Worm (Caenorhabditis elegans): ENCODE data around the gene mrps-28.

Gene mrps-28

DNA sequence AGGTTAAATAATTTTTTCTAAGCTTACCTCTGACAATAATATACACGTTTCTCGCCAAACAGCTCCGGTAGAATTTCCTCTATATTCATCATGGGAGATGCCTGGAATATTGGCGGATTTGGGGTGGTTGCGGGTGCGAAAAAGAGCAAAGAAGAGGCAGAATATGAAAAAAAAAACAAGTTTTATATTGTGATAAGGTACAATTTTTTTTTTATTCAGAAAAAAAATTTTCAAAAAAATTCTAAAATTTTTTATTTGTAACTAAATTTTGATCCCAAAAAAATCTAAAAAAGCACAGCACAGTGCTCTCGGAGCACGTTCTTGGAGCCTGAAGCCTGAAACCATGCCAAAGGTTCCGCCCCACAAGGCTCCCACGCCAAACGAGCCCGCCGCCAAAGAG lies 11.1 kb downstream of the mrps-28 start, which contains the start of gene dmd-3:
Gene dmd-3 (minus strand): TSS at position 101 of the 400 bp plus-strand sequence.
- TF ChIP-seq aly-2 (tag; optimal IDR thresholded peaks at IDR 0.05) (no peak), nhr-10 (tag; optimal IDR thresholded peaks at IDR 0.05) (no peak), unc-55 (GFP tag; optimal IDR thresholded peaks at IDR 0.05) (no peak), nhr-11 (tag; optimal IDR thresholded peaks at IDR 0.05) (no peak), nhr-77 (tag; optimal IDR thresholded peaks at IDR 0.05) (no peak), ceh-82 (tag; optimal IDR thresholded peaks at IDR 0.05) (no peak), dmd-4 (tag; optimal IDR thresholded peaks at IDR 0.05) (no peak), nhr-6 (tag; optimal IDR thresholded peaks at IDR 0.05) (no peak)

ce11 chrV:19664574-19664973 lies 20.5 kb downstream of the mrps-28 start:
- TF ChIP-seq elt-3 (tag; optimal IDR thresholded peaks at IDR 0.05): no peak
- no peak for TF ChIP-seq blmp-1 (tag; optimal IDR thresholded peaks at IDR 0.05; ENCODE audit: insufficient read depth)
- no peak for TF ChIP-seq ama-1 (optimal IDR thresholded peaks at IDR 0.05)
- TF ChIP-seq nhr-6 (tag; optimal IDR thresholded peaks at IDR 0.05): no peak
- no peak for TF ChIP-seq Y55F3AM.14 (GFP tag; optimal IDR thresholded peaks at IDR 0.05)
- TF ChIP-seq lin-39 (tag; optimal IDR thresholded peaks at IDR 0.05): no peak
- TF ChIP-seq lin-11 (tag; optimal IDR thresholded peaks at IDR 0.05): no peak
- no peak for TF ChIP-seq unc-62 (GFP tag; optimal IDR thresholded peaks at IDR 0.05)
- TF ChIP-seq ztf-4 (tag; optimal IDR thresholded peaks at IDR 0.05): no peak
- TF ChIP-seq peb-1 (tag; optimal IDR thresholded peaks at IDR 0.05): no peak
- no peak for TF ChIP-seq nhr-77 (tag; optimal IDR thresholded peaks at IDR 0.05)
- TF ChIP-seq lsy-2 (tag; optimal IDR thresholded peaks at IDR 0.05): no peak
- TF ChIP-seq ceh-82 (tag; optimal IDR thresholded peaks at IDR 0.05): no peak

DNA sequence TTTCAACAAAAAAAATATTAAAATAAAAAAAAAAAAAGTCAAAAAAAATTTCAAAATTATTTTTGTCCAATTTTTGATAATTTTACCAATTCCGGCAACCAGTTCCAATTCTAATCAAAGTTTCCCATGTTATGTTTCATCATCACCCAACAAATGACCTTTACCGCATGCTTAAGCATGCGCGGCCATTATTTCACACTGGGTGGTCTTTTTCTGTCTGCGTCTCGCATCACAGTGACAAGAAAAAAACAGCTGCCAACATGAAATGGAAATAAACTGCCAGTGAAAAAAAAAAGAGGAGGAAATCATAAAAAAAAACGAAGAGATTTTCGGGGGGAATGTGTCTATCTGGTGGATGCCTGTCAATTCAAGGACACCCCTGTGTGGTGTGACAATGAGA lies 22.3 kb downstream of the mrps-28 start:
- TF ChIP-seq blmp-1 (tag; optimal IDR thresholded peaks at IDR 0.05; ENCODE audit: insufficient read depth) (no peak), unc-62 (GFP tag; optimal IDR thresholded peaks at IDR 0.05) (no peak), unc-39 (tag; optimal IDR thresholded peaks at IDR 0.05) (no peak), nhr-12 (tag; optimal IDR thresholded peaks at IDR 0.05) (no peak), alr-1 (tag; optimal IDR thresholded peaks at IDR 0.05) (no peak), nhr-129 (tag; optimal IDR thresholded peaks at IDR 0.05) (peak; percentile 33), dmd-4 (tag; optimal IDR thresholded peaks at IDR 0.05) (no peak), elt-3 (tag; optimal IDR thresholded peaks at IDR 0.05) (no peak), ama-1 (optimal IDR thresholded peaks at IDR 0.05) (no peak), mbf-1 (tag; optimal IDR thresholded peaks at IDR 0.05) (no peak), sma-9 (GFP tag; optimal IDR thresholded peaks at IDR 0.05) (no peak), sma-9 (tag; optimal IDR thresholded peaks at IDR 0.05) (no peak), nhr-25 (tag; optimal IDR thresholded peaks at IDR 0.05) (peak; percentile 54), crh-2 (tag; optimal IDR thresholded peaks at IDR 0.05) (no peak), zag-1 (tag; optimal IDR thresholded peaks at IDR 0.05) (no peak)

ce11 chrV:19667716-19668115 lies 23.7 kb downstream of the mrps-28 start:
- no peak for TF ChIP-seq nhr-10 (tag; optimal IDR thresholded peaks at IDR 0.05)
- no peak for TF ChIP-seq fos-1 (tag; optimal IDR thresholded peaks at IDR 0.05)
- no peak for TF ChIP-seq C34F6.9 (tag; optimal IDR thresholded peaks at IDR 0.05)
- TF ChIP-seq ztf-4 (tag; optimal IDR thresholded peaks at IDR 0.05): no peak
- no peak for TF ChIP-seq mdl-1 (tag; optimal IDR thresholded peaks at IDR 0.05)
- no peak for TF ChIP-seq blmp-1 (tag; optimal IDR thresholded peaks at IDR 0.05; ENCODE audit: insufficient read depth)
- TF ChIP-seq elt-1 (tag; optimal IDR thresholded peaks at IDR 0.05): no peak
- TF ChIP-seq Y55F3AM.14 (GFP tag; optimal IDR thresholded peaks at IDR 0.05): no peak
- TF ChIP-seq alr-1 (tag; optimal IDR thresholded peaks at IDR 0.05): no peak
- TF ChIP-seq nhr-6 (tag; optimal IDR thresholded peaks at IDR 0.05): no peak
- no peak for TF ChIP-seq crh-2 (tag; optimal IDR thresholded peaks at IDR 0.05)
- TF ChIP-seq nhr-12 (tag; optimal IDR thresholded peaks at IDR 0.05): no peak

DNA sequence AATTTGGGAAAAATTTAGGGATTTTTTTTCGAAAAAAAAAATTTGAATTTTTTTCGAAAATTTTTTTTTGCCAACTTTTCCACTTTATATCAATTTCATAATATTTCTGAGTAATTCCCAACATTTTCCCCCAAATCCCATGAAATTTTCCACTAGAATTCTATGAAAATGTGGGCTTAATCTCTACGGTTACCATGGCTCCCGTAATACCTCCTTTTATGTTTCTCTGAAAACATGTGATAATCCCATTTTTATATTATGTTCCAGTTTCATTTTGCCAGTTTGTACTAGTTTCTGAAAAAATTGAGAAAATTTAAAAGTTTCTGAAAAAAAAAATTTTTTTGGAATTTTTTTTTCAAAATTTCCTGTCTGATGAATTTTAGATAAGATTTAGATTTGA lies 24.2 kb downstream of the mrps-28 start:
- TF ChIP-seq nhr-12 (tag; optimal IDR thresholded peaks at IDR 0.05) (no peak), nhr-11 (tag; optimal IDR thresholded peaks at IDR 0.05) (no peak), ZK546.5 (tag; optimal IDR thresholded peaks at IDR 0.05) (no peak)

DNA sequence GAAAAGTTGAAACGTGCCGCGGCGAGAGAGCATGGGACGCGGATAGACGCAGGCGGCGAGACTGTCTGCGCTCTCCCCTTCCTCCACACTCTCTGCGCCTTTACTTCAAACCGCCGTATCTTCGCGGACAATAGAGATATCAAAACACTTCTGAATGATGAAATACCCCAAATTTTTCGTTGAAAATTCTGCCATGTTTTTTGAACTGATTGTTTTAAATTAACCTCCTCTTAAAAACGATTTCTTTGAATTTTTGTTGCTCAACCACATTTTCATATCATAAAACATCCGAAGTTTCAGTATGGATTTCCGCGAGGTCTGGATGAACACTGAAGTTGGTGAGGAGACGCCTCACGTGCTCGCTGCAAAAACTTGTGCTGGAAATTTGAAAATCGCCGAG lies 25.9 kb downstream of the mrps-28 start, which contains the start of gene Y43F8C.11:
Gene Y43F8C.11 (plus strand): TSS at position 301 of the 400 bp plus-strand sequence.
- TF ChIP-seq ZK546.5 (tag; optimal IDR thresholded peaks at IDR 0.05) (no peak), alr-1 (tag; optimal IDR thresholded peaks at IDR 0.05) (no peak), sem-4 (tag; optimal IDR thresholded peaks at IDR 0.05) (no peak), mdl-1 (tag; optimal IDR thresholded peaks at IDR 0.05) (no peak), mab-5 (tag; optimal IDR thresholded peaks at IDR 0.05) (no peak), ztf-4 (tag; optimal IDR thresholded peaks at IDR 0.05) (no peak), nhr-237 (tag; optimal IDR thresholded peaks at IDR 0.05) (no peak), lin-13 (GFP tag; optimal IDR thresholded peaks at IDR 0.05) (no peak), gmeb-1 (tag; optimal IDR thresholded peaks at IDR 0.05) (no peak), fos-1 (tag; optimal IDR thresholded peaks at IDR 0.05) (no peak), unc-39 (tag; optimal IDR thresholded peaks at IDR 0.05) (no peak), ceh-82 (tag; optimal IDR thresholded peaks at IDR 0.05) (no peak), elt-3 (tag; optimal IDR thresholded peaks at IDR 0.05) (no peak), ztf-1 (GFP tag; conservative IDR thresholded peaks at IDR 0.05) (no peak), skn-1 (tag; optimal IDR thresholded peaks at IDR 0.05) (no peak), sma-9 (GFP tag; optimal IDR thresholded peaks at IDR 0.05) (no peak), sma-9 (tag; optimal IDR thresholded peaks at IDR 0.05) (no peak)

Data from whole organism, L2 larva.